Fruit fly (Drosophila melanogaster) whole organism, wandering third instar larva: ENCODE measurements around the gene tal-AA.

Experiments
- Abd-B ChIP-seq: fragments of >200 bp; optimal IDR thresholded peaks from 2 replicates; lab custom pipeline; 2017; ENCODE audit warnings: missing biosample characterization, missing genetic modification characterization
- CG32264 ChIP-seq: fragments of 200-800 bp; sonication (Bioruptor generic); optimal IDR thresholded peaks from 2 replicates; lab custom pipeline; 2016; ENCODE audit warnings: missing biosample characterization, missing genetic modification characterization
- CG9705 ChIP-seq: fragments of 200-800 bp; sonication (Bioruptor generic); optimal IDR thresholded peaks from 2 replicates; lab custom pipeline; 2018; ENCODE audit warnings: missing biosample characterization, mild to moderate bottlenecking, missing genetic modification characterization
- CrebA ChIP-seq: fragments of 200-800 bp; sonication (Bioruptor generic); optimal IDR thresholded peaks from 2 replicates; lab custom pipeline; 2016; ENCODE audit warnings: missing biosample characterization, mild to moderate bottlenecking, missing genetic modification characterization, borderline replicate concordance
- Dfd ChIP-seq: fragments of >200 bp; optimal IDR thresholded peaks from 2 replicates; lab custom pipeline; 2017; ENCODE audit warnings: missing biosample characterization, missing genetic modification characterization
- Dif ChIP-seq: fragments of 200-275, 200-300 bp; sonication (Bioruptor generic); optimal IDR thresholded peaks from 2 replicates; lab custom pipeline; 2018; ENCODE audit warnings: missing biosample characterization, missing genetic modification characterization; ENCODE audit not compliant: partially characterized antibody
- GATAd ChIP-seq: sonication (Bioruptor generic); optimal IDR thresholded peaks from 2 replicates; lab custom pipeline; 2016; ENCODE audit warnings: missing biosample characterization, missing genetic modification characterization
- HLH106 ChIP-seq: fragments of 200-800 bp; optimal IDR thresholded peaks from 3 replicates; lab custom pipeline; 2019; ENCODE audit warnings: missing biosample characterization, mild to moderate bottlenecking, missing genetic modification characterization, moderate library complexity
- Hnf4 ChIP-seq: fragments of 200-800 bp; sonication (Bioruptor generic); optimal IDR thresholded peaks from 2 replicates; lab custom pipeline; 2016; ENCODE audit warnings: missing biosample characterization, mild to moderate bottlenecking, missing genetic modification characterization
- Hr78 ChIP-seq: fragments of >200 bp; optimal IDR thresholded peaks from 2 replicates; lab custom pipeline; 2017; ENCODE audit warnings: missing biosample characterization, missing genetic modification characterization
- Hr83 ChIP-seq: fragments of 200-300 bp; sonication (Bioruptor generic); optimal IDR thresholded peaks from 2 replicates; lab custom pipeline; 2016; ENCODE audit warnings: missing biosample characterization, mild to moderate bottlenecking, missing genetic modification characterization, moderate library complexity; ENCODE audit not compliant: poor library complexity, severe bottlenecking
- Jra ChIP-seq: sonication (Bioruptor generic); optimal IDR thresholded peaks from 2 replicates; lab custom pipeline; 2016; ENCODE audit warnings: missing biosample characterization, missing genetic modification characterization
- Mio ChIP-seq: sonication (Bioruptor generic); optimal IDR thresholded peaks from 2 replicates; lab custom pipeline; 2016; ENCODE audit warnings: missing biosample characterization, missing genetic modification characterization
- Myc ChIP-seq: fragments of >200 bp; optimal IDR thresholded peaks from 2 replicates; lab custom pipeline; 2017
- N ChIP-seq: fragments of >200 bp; optimal IDR thresholded peaks from 2 replicates; lab custom pipeline; 2018; ENCODE audit warnings: missing biosample characterization, missing external identifiers, missing genetic modification characterization
- OdsH ChIP-seq: fragments of 200-800 bp; sonication (Bioruptor generic); optimal IDR thresholded peaks from 2 replicates; lab custom pipeline; 2016; ENCODE audit warnings: missing biosample characterization, mild to moderate bottlenecking, missing genetic modification characterization
- Rel ChIP-seq, 2 experiments: fragments of 200-800 bp; sonication (Bioruptor generic) in 1 of 2; optimal IDR thresholded peaks; 2 replicates in 1 of 2; 3 replicates in 1 of 2; lab custom pipeline; 2016 to 2019; ENCODE audit warnings: mild to moderate bottlenecking in 2 of 2, missing biosample characterization in 2 of 2, missing genetic modification characterization in 2 of 2, moderate library complexity in 1 of 2
- Sp1 ChIP-seq: fragments of 200-800 bp; sonication (Bioruptor generic); optimal IDR thresholded peaks from 3 replicates; lab custom pipeline; 2019; ENCODE audit warnings: missing biosample characterization, mild to moderate bottlenecking, missing genetic modification characterization, moderate library complexity
- Vsx2 ChIP-seq: fragments of 200-300, 225-300 bp; sonication (Bioruptor generic); optimal IDR thresholded peaks from 2 replicates; lab custom pipeline; 2018; ENCODE audit warnings: missing biosample characterization, missing genetic modification characterization; ENCODE audit not compliant: partially characterized antibody
- br ChIP-seq: fragments of 200-800 bp; sonication (Bioruptor generic); optimal IDR thresholded peaks from 2 replicates; lab custom pipeline; 2016; ENCODE audit warnings: missing biosample characterization, missing genetic modification characterization
- brk ChIP-seq: fragments of 200-800 bp; sonication (Bioruptor generic); optimal IDR thresholded peaks from 2 replicates; lab custom pipeline; 2016; ENCODE audit warnings: missing biosample characterization, mild to moderate bottlenecking, missing genetic modification characterization
- dl ChIP-seq, 2 experiments: fragments of 175-275, 200-275 bp in 1 of 2; fragments of 200-275 bp in 1 of 2; sonication (Bioruptor generic); optimal IDR thresholded peaks; lab custom pipeline; 2018; ENCODE audit warnings: mild to moderate bottlenecking in 2 of 2, missing biosample characterization in 2 of 2, missing genetic modification characterization in 2 of 2, moderate library complexity in 2 of 2; ENCODE audit not compliant: partially characterized antibody in 2 of 2, insufficient read depth in 1 of 2
- dmrt93B ChIP-seq: fragments of 200-800 bp; sonication (Bioruptor generic); optimal IDR thresholded peaks from 2 replicates; lab custom pipeline; 2018; ENCODE audit warnings: missing biosample characterization, mild to moderate bottlenecking, missing genetic modification characterization
- dsf ChIP-seq: sonication (Bioruptor generic); optimal IDR thresholded peaks from 2 replicates; lab custom pipeline; 2016; ENCODE audit warnings: missing biosample characterization, missing genetic modification characterization, borderline replicate concordance
- ey ChIP-seq: fragments of 200-800 bp; sonication (Bioruptor generic); optimal IDR thresholded peaks from 2 replicates; lab custom pipeline; 2016; ENCODE audit warnings: missing biosample characterization, missing genetic modification characterization
- foxo ChIP-seq, 2 experiments: fragments of 200-800 bp; sonication (Bioruptor generic); optimal IDR thresholded peaks; 2 replicates in 1 of 2; 3 replicates in 1 of 2; lab custom pipeline; 2016 to 2017; ENCODE audit warnings: missing biosample characterization in 2 of 2, missing genetic modification characterization in 2 of 2
- fru ChIP-seq: fragments of 200-800 bp; sonication (Bioruptor generic); optimal IDR thresholded peaks from 3 replicates; lab custom pipeline; 2016; ENCODE audit warnings: missing biosample characterization, mild to moderate bottlenecking, missing genetic modification characterization
- h ChIP-seq: fragments of 200-800 bp; sonication (Bioruptor generic); optimal IDR thresholded peaks from 3 replicates; lab custom pipeline; 2016; ENCODE audit warnings: missing biosample characterization, mild to moderate bottlenecking, missing genetic modification characterization
- jim ChIP-seq: fragments of 175-275, 200-325 bp; sonication (Bioruptor generic); optimal IDR thresholded peaks from 2 replicates; lab custom pipeline; 2016; ENCODE audit warnings: missing biosample characterization, mild to moderate bottlenecking, missing genetic modification characterization
- lola ChIP-seq: fragments of >200 bp; optimal IDR thresholded peaks from 2 replicates; lab custom pipeline; 2017; ENCODE audit warnings: missing biosample characterization, missing genetic modification characterization
- pan ChIP-seq: fragments of >200 bp; optimal IDR thresholded peaks from 2 replicates; lab custom pipeline; 2017
- psq ChIP-seq: fragments of 200-800 bp; sonication (Bioruptor generic); optimal IDR thresholded peaks from 3 replicates; lab custom pipeline; 2017; ENCODE audit warnings: missing biosample characterization, mild to moderate bottlenecking, missing genetic modification characterization, moderate library complexity
- rgr ChIP-seq: fragments of 200-800 bp; sonication (Bioruptor generic); optimal IDR thresholded peaks from 3 replicates; lab custom pipeline; 2016; ENCODE audit warnings: missing biosample characterization, mild to moderate bottlenecking, missing genetic modification characterization
- sage ChIP-seq: fragments of 200-800 bp; sonication (Bioruptor generic); optimal IDR thresholded peaks from 2 replicates; lab custom pipeline; 2016; ENCODE audit warnings: missing biosample characterization, mild to moderate bottlenecking, missing genetic modification characterization
- sv ChIP-seq: fragments of 200-800 bp; sonication (Bioruptor generic); optimal IDR thresholded peaks from 3 replicates; lab custom pipeline; 2016; ENCODE audit warnings: missing biosample characterization, missing genetic modification characterization
- tai ChIP-seq: sonication (Bioruptor generic); optimal IDR thresholded peaks from 2 replicates; lab custom pipeline; 2016; ENCODE audit warnings: missing biosample characterization, missing genetic modification characterization
- usp ChIP-seq: fragments of >200 bp; optimal IDR thresholded peaks from 2 replicates; lab custom pipeline; 2017; ENCODE audit warnings: missing biosample characterization, missing genetic modification characterization
- woc ChIP-seq: sonication (Bioruptor generic); optimal IDR thresholded peaks from 2 replicates; lab custom pipeline; 2016; ENCODE audit warnings: missing biosample characterization, mild to moderate bottlenecking, missing genetic modification characterization

Gene tal-AA

DNA sequence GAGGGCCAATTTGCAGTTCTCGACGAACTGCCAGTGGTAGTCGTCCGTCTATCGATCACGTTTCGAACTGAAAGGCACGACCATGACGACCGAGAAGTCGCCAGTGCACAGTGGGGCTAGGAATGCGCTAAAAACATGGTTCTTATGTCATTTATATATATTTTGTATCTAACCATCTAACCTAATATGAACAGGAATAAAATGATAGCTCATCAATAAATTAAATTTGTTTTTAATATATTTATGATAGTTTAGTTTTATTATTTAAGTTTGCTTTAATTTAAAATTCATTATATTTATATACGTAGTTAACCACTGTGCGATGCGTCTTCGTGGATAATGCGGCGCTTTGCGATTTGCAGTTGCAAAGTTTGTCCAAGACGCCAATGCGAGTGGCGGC, 30.7 kb downstream of the tal-AA start:
- TF ChIP-seq psq (GFP tag; lab: Kevin White, UChicago) (peak; percentile 34), Abd-B (GFP tag; lab: Kevin White, UChicago) (no peak), dmrt93B (GFP tag; lab: Kevin White, UChicago) (peak; percentile 12), Dfd (GFP tag; lab: Kevin White, UChicago) (no peak), Sp1 (peak; percentile 23), brk (GFP tag; lab: Kevin White, UChicago) (peak; percentile 47), Myc (no peak), lola (GFP tag; lab: Kevin White, UChicago) (no peak), Rel (GFP tag; optimal IDR thresholded peaks at IDR 0.05; lab: Kevin White, UChicago) (no peak), Rel (tag; optimal IDR thresholded peaks at IDR 0.05; lab: Kevin White, UChicago) (no peak), woc (GFP tag; lab: Kevin White, UChicago) (peak; percentile 13), sage (GFP tag; lab: Kevin White, UChicago) (peak; percentile 2), jim (no peak), Jra (GFP tag; lab: Kevin White, UChicago) (no peak), CrebA (GFP tag; lab: Kevin White, UChicago) (no peak), br (no peak), rgr (peak; percentile 53), Hr83 (GFP tag; lab: Kevin White, UChicago) (no peak), foxo (GFP tag; optimal IDR thresholded peaks at IDR 0.05; lab: Kevin White, UChicago) (peak in 1 of 2 experiments; percentile 48), ey (GFP tag; lab: Kevin White, UChicago) (peak; percentile 11), h (GFP tag; lab: Kevin White, UChicago) (peak; percentile 59), fru (GFP tag; lab: Kevin White, UChicago) (peak; percentile 27), OdsH (GFP tag; lab: Kevin White, UChicago) (peak; percentile 51), Hnf4 (GFP tag; lab: Kevin White, UChicago) (peak; percentile 18), Vsx2 (no peak), HLH106 (tag; lab: Kevin White, UChicago) (peak; percentile 12)
- TF ChIP-seq, all 38 proteins: peak for 14

DNA sequence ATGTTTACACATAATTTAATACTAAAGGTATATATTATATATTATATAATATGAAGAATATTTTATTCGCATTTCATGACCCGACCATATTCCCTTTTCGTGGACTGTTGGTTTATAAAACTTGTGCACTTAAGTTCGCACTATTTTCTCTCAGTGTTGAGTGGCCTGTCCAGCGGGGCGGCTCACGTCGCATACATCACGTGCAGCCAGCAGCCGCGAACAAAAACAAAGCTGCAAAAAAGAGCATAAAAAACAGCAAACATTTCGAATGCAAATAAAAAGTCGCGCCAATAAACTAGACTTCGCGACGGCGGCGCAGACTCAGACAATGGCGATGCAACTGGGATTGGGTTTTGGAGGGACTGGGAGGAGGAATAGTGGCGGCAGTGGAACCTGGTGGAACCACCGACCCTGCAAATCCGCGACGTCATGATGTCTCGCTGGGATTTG, 32.4 kb downstream of the tal-AA start:
- peak; percentile 77 for TF ChIP-seq Sp1
- peak; percentile 60 for TF ChIP-seq HLH106 (tag; lab: Kevin White, UChicago)
- TF ChIP-seq woc (GFP tag; lab: Kevin White, UChicago), result no peak
- no peak for TF ChIP-seq CG32264
- TF ChIP-seq Dfd (GFP tag; lab: Kevin White, UChicago), result no peak
- no peak for TF ChIP-seq usp (GFP tag; lab: Kevin White, UChicago)
- no peak for TF ChIP-seq GATAd (GFP tag; lab: Kevin White, UChicago)
- TF ChIP-seq sage (GFP tag; lab: Kevin White, UChicago), result peak; percentile 37
- no peak for TF ChIP-seq pan (lab: Kevin White, UChicago)
- TF ChIP-seq h (GFP tag; lab: Kevin White, UChicago), result peak; percentile 51
- no peak for TF ChIP-seq Mio (GFP tag; lab: Kevin White, UChicago)
- TF ChIP-seq rgr, result peak; percentile 64
- TF ChIP-seq CrebA (GFP tag; lab: Kevin White, UChicago), result no peak
- TF ChIP-seq ey (GFP tag; lab: Kevin White, UChicago), result peak; percentile 20
- peak; percentile 32 for TF ChIP-seq Hnf4 (GFP tag; lab: Kevin White, UChicago)
- no peak for TF ChIP-seq jim
- TF ChIP-seq tai (GFP tag; lab: Kevin White, UChicago), result no peak
- peak; percentile 31 for TF ChIP-seq br
- TF ChIP-seq Hr83 (GFP tag; lab: Kevin White, UChicago), result no peak
- no peak for TF ChIP-seq dsf (GFP tag; lab: Kevin White, UChicago)
- no peak for TF ChIP-seq Rel (GFP tag; optimal IDR thresholded peaks at IDR 0.05; lab: Kevin White, UChicago)
- TF ChIP-seq Rel (tag; optimal IDR thresholded peaks at IDR 0.05; lab: Kevin White, UChicago), result no peak
- no peak for TF ChIP-seq dl (GFP tag; optimal IDR thresholded peaks at IDR 0.05; lab: Kevin White, UChicago; ENCODE audit: insufficient read depth in 1 of 2, partially characterized antibody in 2 of 2)
- no peak for TF ChIP-seq lola (GFP tag; lab: Kevin White, UChicago)
- TF ChIP-seq Dif (GFP tag; lab: Kevin White, UChicago), result no peak
- peak; percentile 62 for TF ChIP-seq OdsH (GFP tag; lab: Kevin White, UChicago)
- TF ChIP-seq fru (GFP tag; lab: Kevin White, UChicago), result peak; percentile 12
- TF ChIP-seq Myc, result no peak
- no peak for TF ChIP-seq N (GFP tag; lab: Kevin White, UChicago)
- peak; percentile 4 for TF ChIP-seq dmrt93B (GFP tag; lab: Kevin White, UChicago)
- TF ChIP-seq Jra (GFP tag; lab: Kevin White, UChicago), result no peak
- no peak for TF ChIP-seq Abd-B (GFP tag; lab: Kevin White, UChicago)
- TF ChIP-seq Vsx2, result no peak
- no peak for TF ChIP-seq sv (GFP tag; lab: Kevin White, UChicago)
- TF ChIP-seq CG9705 (GFP tag; lab: Kevin White, UChicago), result no peak
- no peak for TF ChIP-seq Hr78 (GFP tag; lab: Kevin White, UChicago)
- TF ChIP-seq brk (GFP tag; lab: Kevin White, UChicago), result peak; percentile 52
- TF ChIP-seq psq (GFP tag; lab: Kevin White, UChicago), result peak; percentile 58
- peak in 1 of 2 experiments; percentile 69 for TF ChIP-seq foxo (GFP tag; optimal IDR thresholded peaks at IDR 0.05; lab: Kevin White, UChicago)
